Fruit fly (Drosophila melanogaster) Kc167 (cell line): ENCODE data around the gene CAH6.

Source experiments
- Myc ChIP-seq: fragments of >200 bp; optimal IDR thresholded peaks from 2 replicates; lab custom pipeline; 2017; ENCODE audit warnings: missing external identifiers
- h ChIP-seq: fragments of >200 bp; optimal IDR thresholded peaks from 3 replicates; lab custom pipeline; 2018; ENCODE audit warnings: missing external identifiers
- insv ChIP-seq: fragments of >200 bp; optimal IDR thresholded peaks from 3 replicates; lab custom pipeline; 2018; ENCODE audit warnings: missing external identifiers
- psq ChIP-seq: fragments of >200 bp; optimal IDR thresholded peaks from 2 replicates; lab custom pipeline; 2017; ENCODE audit warnings: missing external identifiers

dm6 chr3R:31251130-31251770 is 6.1 kb upstream of the CAH6 start:
- TF ChIP-seq psq (lab: Kevin White, UChicago) (no peak), h (lab: Kevin White, UChicago) (no peak), Myc (lab: Kevin White, UChicago) (no peak), insv (lab: Kevin White, UChicago) (no peak)
